Worm (Caenorhabditis elegans) whole organism, L3 larva: ENCODE results near the gene C39B10.7.

Source experiments
- R02D3.7 ChIP-seq: fragments of 150-350 bp; optimal IDR thresholded peaks from 2 replicates; lab custom pipeline; 2014; ENCODE audit warnings: missing biosample characterization, missing genetic modification characterization
- ZK546.5 ChIP-seq: sonication (generic microtip); optimal IDR thresholded peaks from 2 replicates; lab custom pipeline; 2017; ENCODE audit warnings: missing biosample characterization, missing genetic modification characterization
- aly-2 ChIP-seq: fragments of 150-350 bp; optimal IDR thresholded peaks from 2 replicates; lab custom pipeline; 2014; ENCODE audit warnings: missing biosample characterization, missing genetic modification characterization
- ama-1 ChIP-seq: fragments of 150-350 bp; optimal IDR thresholded peaks from 2 replicates; lab custom pipeline; 2018
- ceh-16 ChIP-seq: sonication (generic microtip); optimal IDR thresholded peaks from 2 replicates; lab custom pipeline; 2017; ENCODE audit warnings: missing biosample characterization, missing genetic modification characterization
- ceh-82 ChIP-seq: fragments of 150-350 bp; optimal IDR thresholded peaks from 2 replicates; lab custom pipeline; 2014; ENCODE audit warnings: missing biosample characterization, missing genetic modification characterization
- daf-12 ChIP-seq: fragments of 150-350 bp; optimal IDR thresholded peaks from 2 replicates; lab custom pipeline; 2014; ENCODE audit warnings: missing biosample characterization, missing genetic modification reagents, missing genetic modification characterization
- egl-27 ChIP-seq: sonication (generic microtip); optimal IDR thresholded peaks from 4 replicates; lab custom pipeline; 2017; ENCODE audit warnings: missing biosample characterization, missing genetic modification reagents, missing genetic modification characterization
- elt-1 ChIP-seq: fragments of 150-350 bp; optimal IDR thresholded peaks from 2 replicates; lab custom pipeline; 2014; ENCODE audit warnings: missing biosample characterization, missing genetic modification characterization
- elt-3 ChIP-seq, 3 experiments: fragments of 150-350 bp in 1 of 3; sonication (generic microtip) in 2 of 3; optimal IDR thresholded peaks; 2 replicates in 2 of 3; 4 replicates in 1 of 3; lab custom pipeline; 2014 to 2017; ENCODE audit warnings: missing biosample characterization in 3 of 3, missing genetic modification characterization in 3 of 3
- eor-1 ChIP-seq, 2 experiments: fragments of 150-350 bp; optimal IDR thresholded peaks; 2 replicates each; lab custom pipeline; 2014 to 2018; ENCODE audit warnings: missing biosample characterization in 2 of 2, missing genetic modification characterization in 2 of 2
- fkh-2 ChIP-seq: fragments of 150-350 bp; optimal IDR thresholded peaks from 2 replicates; lab custom pipeline; 2014; ENCODE audit warnings: missing biosample characterization, missing genetic modification reagents, missing genetic modification characterization
- fos-1 ChIP-seq: fragments of 150-350 bp; optimal IDR thresholded peaks from 2 replicates; lab custom pipeline; 2014; ENCODE audit warnings: missing biosample characterization, missing genetic modification characterization
- hmg-11 ChIP-seq: sonication (generic microtip); optimal IDR thresholded peaks from 2 replicates; lab custom pipeline; 2016; ENCODE audit warnings: missing genetic modification characterization, missing compliant biosample characterization
- lin-15B ChIP-seq: fragments of 150-350 bp; optimal IDR thresholded peaks from 2 replicates; lab custom pipeline; 2014; ENCODE audit warnings: missing biosample characterization, missing genetic modification characterization
- mdl-1 ChIP-seq: fragments of 150-350 bp; optimal IDR thresholded peaks from 2 replicates; lab custom pipeline; 2014; ENCODE audit warnings: missing biosample characterization, missing genetic modification characterization
- mml-1 ChIP-seq: fragments of 150-350 bp; sonication (generic microtip); optimal IDR thresholded peaks from 3 replicates; lab custom pipeline; 2014; ENCODE audit warnings: missing biosample characterization, missing genetic modification characterization
- nfya-1 ChIP-seq: sonication (generic microtip); optimal IDR thresholded peaks from 2 replicates; lab custom pipeline; 2017; ENCODE audit warnings: missing genetic modification characterization, mild to moderate bottlenecking, missing compliant biosample characterization, antibody characterized with exemption, moderate library complexity; ENCODE audit not compliant: insufficient read depth
- nhr-11 ChIP-seq: fragments of 150-350 bp; optimal IDR thresholded peaks from 2 replicates; lab custom pipeline; 2014; ENCODE audit warnings: missing biosample characterization, missing genetic modification characterization
- nhr-12 ChIP-seq: fragments of 150-350 bp; optimal IDR thresholded peaks from 2 replicates; lab custom pipeline; 2014; ENCODE audit warnings: missing biosample characterization, missing genetic modification characterization
- nhr-237 ChIP-seq: fragments of 150-350 bp; optimal IDR thresholded peaks from 2 replicates; lab custom pipeline; 2014; ENCODE audit warnings: missing biosample characterization, missing genetic modification characterization
- nhr-25 ChIP-seq: sonication (generic microtip); optimal IDR thresholded peaks from 2 replicates; lab custom pipeline; 2017; ENCODE audit warnings: missing biosample characterization, missing genetic modification characterization
- nhr-28 ChIP-seq: fragments of 150-350 bp; optimal IDR thresholded peaks from 2 replicates; lab custom pipeline; 2014; ENCODE audit warnings: missing biosample characterization, missing genetic modification characterization
- nhr-43 ChIP-seq: sonication (generic microtip); optimal IDR thresholded peaks from 2 replicates; lab custom pipeline; 2016; ENCODE audit warnings: mild to moderate bottlenecking, missing genetic modification characterization, missing compliant biosample characterization; ENCODE audit not compliant: poor library complexity, severe bottlenecking
- nhr-67 ChIP-seq: fragments of 150-350 bp; optimal IDR thresholded peaks from 2 replicates; lab custom pipeline; 2014; ENCODE audit warnings: missing biosample characterization, missing genetic modification characterization
- nhr-76 ChIP-seq: fragments of 150-350 bp; sonication (generic microtip); optimal IDR thresholded peaks from 5 replicates; lab custom pipeline; 2014; ENCODE audit warnings: missing biosample characterization, missing genetic modification characterization
- pha-4 ChIP-seq: fragments of 150-350 bp; optimal IDR thresholded peaks from 2 replicates; lab custom pipeline; 2014; ENCODE audit warnings: missing biosample characterization, missing genetic modification reagents, missing genetic modification characterization
- sea-2 ChIP-seq: fragments of 150-350 bp; sonication (generic microtip); optimal IDR thresholded peaks from 4 replicates; lab custom pipeline; 2014; ENCODE audit warnings: missing biosample characterization, missing genetic modification reagents, missing genetic modification characterization
- skn-1 ChIP-seq: fragments of 150-350 bp; optimal IDR thresholded peaks from 2 replicates; lab custom pipeline; 2014; ENCODE audit warnings: missing biosample characterization, missing genetic modification characterization
- snpc-4 ChIP-seq: fragments of 150-350 bp; optimal IDR thresholded peaks from 2 replicates; lab custom pipeline; 2014; ENCODE audit warnings: missing biosample characterization, missing genetic modification characterization
- tbx-2 ChIP-seq: sonication (generic microtip); optimal IDR thresholded peaks from 2 replicates; lab custom pipeline; 2016; ENCODE audit warnings: mild to moderate bottlenecking, missing genetic modification characterization, missing compliant biosample characterization
- unc-39 ChIP-seq: sonication (generic microtip); optimal IDR thresholded peaks from 4 replicates; lab custom pipeline; 2017; ENCODE audit warnings: missing biosample characterization, missing genetic modification characterization
- unc-62 ChIP-seq: fragments of 150-350 bp; sonication (generic microtip); optimal IDR thresholded peaks from 4 replicates; lab custom pipeline; 2014; ENCODE audit warnings: missing biosample characterization, missing genetic modification reagents, missing genetic modification characterization
- zag-1 ChIP-seq: fragments of 150-350 bp; optimal IDR thresholded peaks from 2 replicates; lab custom pipeline; 2014; ENCODE audit warnings: missing biosample characterization, missing genetic modification characterization
- ztf-11 ChIP-seq: fragments of 150-350 bp; optimal IDR thresholded peaks from 2 replicates; lab custom pipeline; 2014; ENCODE audit warnings: missing biosample characterization, missing genetic modification characterization

Gene C39B10.7

ce11 chrX:10443836-10444235, 32.8 kb upstream of the C39B10.7 start, which contains the start of gene C39B10.3:
TSS of gene C39B10.3 (plus strand) at chrX:10444136.
- TF ChIP-seq egl-27 (no peak), unc-62 (GFP tag; lab: Kevin White, UChicago) (no peak), mdl-1 (no peak), ZK546.5 (tag; lab: Kevin White, UChicago) (no peak)

- no peak for TF ChIP-seq ama-1 (lab: Kevin White, UChicago)
- no peak for TF ChIP-seq elt-1 (tag; lab: Kevin White, UChicago)
- TF ChIP-seq eor-1 (tag; optimal IDR thresholded peaks at IDR 0.05; lab: Kevin White, UChicago), result no peak
These were observed 32.0 kb upstream of the C39B10.7 start, which contains the start of gene C39B10.4 for ce11 chrX:10444705-10445104. TSS of gene C39B10.4 (plus strand) at chrX:10445005.

- TF ChIP-seq ztf-11 (tag; lab: Kevin White, UChicago) (no peak), mml-1 (no peak), nhr-12 (no peak), nhr-67 (no peak), nhr-237 (no peak), nhr-25 (no peak), aly-2 (tag; lab: Kevin White, UChicago) (no peak), hmg-11 (tag; lab: Kevin White, UChicago) (no peak), ZK546.5 (tag; lab: Kevin White, UChicago) (no peak), elt-3 (tag; optimal IDR thresholded peaks at IDR 0.05; lab: Kevin White, UChicago) (no peak), fkh-2 (tag; lab: Kevin White, UChicago) (no peak), snpc-4 (tag; lab: Kevin White, UChicago) (no peak), unc-39 (tag; lab: Kevin White, UChicago) (no peak), nhr-28 (tag; lab: Kevin White, UChicago) (no peak), nhr-76 (tag; lab: Kevin White, UChicago) (no peak), tbx-2 (tag; lab: Kevin White, UChicago) (no peak), nhr-43 (tag; lab: Kevin White, UChicago) (no peak)
These were observed 29.7 kb upstream of the C39B10.7 start, which contains the start of gene C39B10.5 for ce11 chrX:10446982-10447381. TSS of gene C39B10.5 (plus strand) at chrX:10447343.

- no peak for TF ChIP-seq R02D3.7 (tag; lab: Kevin White, UChicago)
- TF ChIP-seq nhr-25, result no peak
- TF ChIP-seq nhr-43 (tag; lab: Kevin White, UChicago), result no peak
- no peak for TF ChIP-seq unc-62 (GFP tag; lab: Kevin White, UChicago)
These were observed 22.7 kb upstream of the C39B10.7 start, which contains the start of gene lgc-41 for ce11 chrX:10453960-10454359. TSS of gene lgc-41 (plus strand) at chrX:10454260.

ce11 chrX:10462391-10462790, 14.3 kb upstream of the C39B10.7 start:
- TF ChIP-seq mml-1, result no peak
- no peak for TF ChIP-seq nhr-67
- no peak for TF ChIP-seq nhr-43 (tag; lab: Kevin White, UChicago)
- no peak for TF ChIP-seq pha-4 (tag; lab: Kevin White, UChicago)
- no peak for TF ChIP-seq skn-1
- no peak for TF ChIP-seq nhr-25
- no peak for TF ChIP-seq nfya-1 (tag; lab: Kevin White, UChicago)
- TF ChIP-seq zag-1 (tag; lab: Kevin White, UChicago), result no peak
- TF ChIP-seq sea-2, result no peak
- no peak for TF ChIP-seq elt-3 (tag; optimal IDR thresholded peaks at IDR 0.05; lab: Kevin White, UChicago)
- TF ChIP-seq ceh-82, result no peak
- no peak for TF ChIP-seq ceh-16 (tag; lab: Kevin White, UChicago)
- TF ChIP-seq elt-1 (tag; lab: Kevin White, UChicago), result no peak
- TF ChIP-seq unc-39 (tag; lab: Kevin White, UChicago), result no peak
- TF ChIP-seq nhr-76 (tag; lab: Kevin White, UChicago), result no peak
- no peak for TF ChIP-seq aly-2 (tag; lab: Kevin White, UChicago)
- TF ChIP-seq snpc-4 (tag; lab: Kevin White, UChicago), result no peak
- TF ChIP-seq ZK546.5 (tag; lab: Kevin White, UChicago), result no peak
- TF ChIP-seq nhr-11 (tag; lab: Kevin White, UChicago), result no peak

ce11 chrX:10463542-10463941, 13.1 kb upstream of the C39B10.7 start, which contains the start of gene C39B10.1:
TSS of gene C39B10.1 (minus strand) at chrX:10463642.
- TF ChIP-seq unc-62 (GFP tag; lab: Kevin White, UChicago) (no peak), fos-1 (tag; lab: Kevin White, UChicago) (no peak), elt-3 (tag; optimal IDR thresholded peaks at IDR 0.05; lab: Kevin White, UChicago) (no peak), mml-1 (no peak), ztf-11 (tag; lab: Kevin White, UChicago) (no peak), lin-15B (tag; lab: Kevin White, UChicago) (no peak), ceh-16 (tag; lab: Kevin White, UChicago) (no peak), snpc-4 (tag; lab: Kevin White, UChicago) (no peak), skn-1 (no peak), daf-12 (no peak), hmg-11 (tag; lab: Kevin White, UChicago) (no peak)
